Worm (Caenorhabditis elegans) whole organism, L3 larva: ENCODE data around the gene cls-2.

Source experiments
- R02D3.7 ChIP-seq: fragments of 150-350 bp; optimal IDR thresholded peaks from 2 replicates; lab custom pipeline; 2014; ENCODE audit warnings: missing biosample characterization, missing genetic modification characterization
- ZK546.5 ChIP-seq: sonication (generic microtip); optimal IDR thresholded peaks from 2 replicates; lab custom pipeline; 2017; ENCODE audit warnings: missing biosample characterization, missing genetic modification characterization
- aly-2 ChIP-seq: fragments of 150-350 bp; optimal IDR thresholded peaks from 2 replicates; lab custom pipeline; 2014; ENCODE audit warnings: missing biosample characterization, missing genetic modification characterization
- ama-1 ChIP-seq: fragments of 150-350 bp; optimal IDR thresholded peaks from 2 replicates; lab custom pipeline; 2018
- ceh-16 ChIP-seq: sonication (generic microtip); optimal IDR thresholded peaks from 2 replicates; lab custom pipeline; 2017; ENCODE audit warnings: missing biosample characterization, missing genetic modification characterization
- ceh-82 ChIP-seq: fragments of 150-350 bp; optimal IDR thresholded peaks from 2 replicates; lab custom pipeline; 2014; ENCODE audit warnings: missing biosample characterization, missing genetic modification characterization
- ceh-9 ChIP-seq: sonication (generic microtip); optimal IDR thresholded peaks from 2 replicates; lab custom pipeline; 2018; ENCODE audit warnings: missing biosample characterization, missing genetic modification characterization
- daf-12 ChIP-seq: fragments of 150-350 bp; optimal IDR thresholded peaks from 2 replicates; lab custom pipeline; 2014; ENCODE audit warnings: missing biosample characterization, missing genetic modification reagents, missing genetic modification characterization
- elt-1 ChIP-seq: fragments of 150-350 bp; optimal IDR thresholded peaks from 2 replicates; lab custom pipeline; 2014; ENCODE audit warnings: missing biosample characterization, missing genetic modification characterization
- elt-2 ChIP-seq: sonication (generic microtip); optimal IDR thresholded peaks from 2 replicates; lab custom pipeline; 2016; ENCODE audit warnings: missing genetic modification reagents, mild to moderate bottlenecking, missing genetic modification characterization, missing compliant biosample characterization
- elt-3 ChIP-seq, 3 experiments: fragments of 150-350 bp in 1 of 3; sonication (generic microtip) in 2 of 3; optimal IDR thresholded peaks; 2 replicates in 2 of 3; 4 replicates in 1 of 3; lab custom pipeline; 2014 to 2017; ENCODE audit warnings: missing biosample characterization in 3 of 3, missing genetic modification characterization in 3 of 3
- eor-1 ChIP-seq, 2 experiments: fragments of 150-350 bp; optimal IDR thresholded peaks; 2 replicates each; lab custom pipeline; 2014 to 2018; ENCODE audit warnings: missing biosample characterization in 2 of 2, missing genetic modification characterization in 2 of 2
- fkh-10 ChIP-seq: sonication (generic microtip); optimal IDR thresholded peaks from 2 replicates; lab custom pipeline; 2017; ENCODE audit warnings: missing biosample characterization, missing genetic modification reagents, missing genetic modification characterization
- fkh-2 ChIP-seq: fragments of 150-350 bp; optimal IDR thresholded peaks from 2 replicates; lab custom pipeline; 2014; ENCODE audit warnings: missing biosample characterization, missing genetic modification reagents, missing genetic modification characterization
- fos-1 ChIP-seq: fragments of 150-350 bp; optimal IDR thresholded peaks from 2 replicates; lab custom pipeline; 2014; ENCODE audit warnings: missing biosample characterization, missing genetic modification characterization
- hmg-11 ChIP-seq: sonication (generic microtip); optimal IDR thresholded peaks from 2 replicates; lab custom pipeline; 2016; ENCODE audit warnings: missing genetic modification characterization, missing compliant biosample characterization
- jun-1 ChIP-seq: fragments of 150-350 bp; optimal IDR thresholded peaks from 2 replicates; lab custom pipeline; 2014; ENCODE audit warnings: missing biosample characterization, missing genetic modification reagents, missing genetic modification characterization
- lin-15B ChIP-seq: fragments of 150-350 bp; optimal IDR thresholded peaks from 2 replicates; lab custom pipeline; 2014; ENCODE audit warnings: missing biosample characterization, missing genetic modification characterization
- lin-39 ChIP-seq: fragments of 150-350 bp; optimal IDR thresholded peaks from 2 replicates; lab custom pipeline; 2018; ENCODE audit warnings: missing biosample characterization, missing genetic modification reagents, missing genetic modification characterization
- mdl-1 ChIP-seq: fragments of 150-350 bp; optimal IDR thresholded peaks from 2 replicates; lab custom pipeline; 2014; ENCODE audit warnings: missing biosample characterization, missing genetic modification characterization
- mml-1 ChIP-seq: fragments of 150-350 bp; sonication (generic microtip); optimal IDR thresholded peaks from 3 replicates; lab custom pipeline; 2014; ENCODE audit warnings: missing biosample characterization, missing genetic modification characterization
- nfya-1 ChIP-seq: sonication (generic microtip); optimal IDR thresholded peaks from 2 replicates; lab custom pipeline; 2017; ENCODE audit warnings: missing genetic modification characterization, mild to moderate bottlenecking, missing compliant biosample characterization, antibody characterized with exemption, moderate library complexity; ENCODE audit not compliant: insufficient read depth
- nhr-11 ChIP-seq: fragments of 150-350 bp; optimal IDR thresholded peaks from 2 replicates; lab custom pipeline; 2014; ENCODE audit warnings: missing biosample characterization, missing genetic modification characterization
- nhr-12 ChIP-seq: fragments of 150-350 bp; optimal IDR thresholded peaks from 2 replicates; lab custom pipeline; 2014; ENCODE audit warnings: missing biosample characterization, missing genetic modification characterization
- nhr-25 ChIP-seq: sonication (generic microtip); optimal IDR thresholded peaks from 2 replicates; lab custom pipeline; 2017; ENCODE audit warnings: missing biosample characterization, missing genetic modification characterization
- nhr-28 ChIP-seq: fragments of 150-350 bp; optimal IDR thresholded peaks from 2 replicates; lab custom pipeline; 2014; ENCODE audit warnings: missing biosample characterization, missing genetic modification characterization
- nhr-43 ChIP-seq: sonication (generic microtip); optimal IDR thresholded peaks from 2 replicates; lab custom pipeline; 2016; ENCODE audit warnings: mild to moderate bottlenecking, missing genetic modification characterization, missing compliant biosample characterization; ENCODE audit not compliant: poor library complexity, severe bottlenecking
- nhr-67 ChIP-seq: fragments of 150-350 bp; optimal IDR thresholded peaks from 2 replicates; lab custom pipeline; 2014; ENCODE audit warnings: missing biosample characterization, missing genetic modification characterization
- nhr-76 ChIP-seq: fragments of 150-350 bp; sonication (generic microtip); optimal IDR thresholded peaks from 5 replicates; lab custom pipeline; 2014; ENCODE audit warnings: missing biosample characterization, missing genetic modification characterization
- nhr-77 ChIP-seq: fragments of 150-350 bp; optimal IDR thresholded peaks from 2 replicates; lab custom pipeline; 2014; ENCODE audit warnings: missing biosample characterization, missing genetic modification characterization
- pha-4 ChIP-seq: fragments of 150-350 bp; optimal IDR thresholded peaks from 2 replicates; lab custom pipeline; 2014; ENCODE audit warnings: missing biosample characterization, missing genetic modification reagents, missing genetic modification characterization
- pqm-1 ChIP-seq: fragments of 150-350 bp; optimal IDR thresholded peaks from 2 replicates; lab custom pipeline; 2017; ENCODE audit warnings: missing biosample characterization, missing genetic modification characterization, inconsistent platforms
- skn-1 ChIP-seq: fragments of 150-350 bp; optimal IDR thresholded peaks from 2 replicates; lab custom pipeline; 2014; ENCODE audit warnings: missing biosample characterization, missing genetic modification characterization
- snpc-4 ChIP-seq: fragments of 150-350 bp; optimal IDR thresholded peaks from 2 replicates; lab custom pipeline; 2014; ENCODE audit warnings: missing biosample characterization, missing genetic modification characterization
- unc-39 ChIP-seq: sonication (generic microtip); optimal IDR thresholded peaks from 4 replicates; lab custom pipeline; 2017; ENCODE audit warnings: missing biosample characterization, missing genetic modification characterization
- unc-62 ChIP-seq: fragments of 150-350 bp; sonication (generic microtip); optimal IDR thresholded peaks from 4 replicates; lab custom pipeline; 2014; ENCODE audit warnings: missing biosample characterization, missing genetic modification reagents, missing genetic modification characterization
- zag-1 ChIP-seq: fragments of 150-350 bp; optimal IDR thresholded peaks from 2 replicates; lab custom pipeline; 2014; ENCODE audit warnings: missing biosample characterization, missing genetic modification characterization
- ztf-11 ChIP-seq: fragments of 150-350 bp; optimal IDR thresholded peaks from 2 replicates; lab custom pipeline; 2014; ENCODE audit warnings: missing biosample characterization, missing genetic modification characterization
- ztf-4 ChIP-seq: fragments of 150-350 bp; optimal IDR thresholded peaks from 2 replicates; lab custom pipeline; 2014; ENCODE audit warnings: missing biosample characterization, missing genetic modification characterization

Gene cls-2

ce11 chrIII:9060267-9060666, 5.4 kb downstream of the cls-2 start:
- TF ChIP-seq ZK546.5 (tag; lab: Kevin White, UChicago) (no peak), unc-39 (tag; lab: Kevin White, UChicago) (no peak), mdl-1 (no peak), lin-15B (tag; lab: Kevin White, UChicago) (no peak), pqm-1 (no peak), nhr-28 (tag; lab: Kevin White, UChicago) (no peak), ama-1 (lab: Kevin White, UChicago) (peak; percentile 17), snpc-4 (tag; lab: Kevin White, UChicago) (no peak), nhr-43 (tag; lab: Kevin White, UChicago) (no peak), ceh-16 (tag; lab: Kevin White, UChicago) (no peak), zag-1 (tag; lab: Kevin White, UChicago) (no peak), fkh-10 (GFP tag; lab: Kevin White, UChicago) (no peak), nfya-1 (tag; lab: Kevin White, UChicago) (no peak), ceh-9 (no peak), jun-1 (tag; lab: Kevin White, UChicago) (no peak), ztf-4 (tag; lab: Kevin White, UChicago) (no peak), daf-12 (tag; lab: Kevin White, UChicago) (no peak), R02D3.7 (no peak), elt-1 (tag; lab: Kevin White, UChicago) (no peak), eor-1 (tag; optimal IDR thresholded peaks at IDR 0.05; lab: Kevin White, UChicago) (no peak), hmg-11 (tag; lab: Kevin White, UChicago) (no peak), pha-4 (tag; lab: Kevin White, UChicago) (peak; percentile 3), nhr-25 (tag; lab: Kevin White, UChicago) (no peak), elt-2 (peak; percentile 17), elt-3 (tag; optimal IDR thresholded peaks at IDR 0.05; lab: Kevin White, UChicago) (no peak), aly-2 (no peak), nhr-77 (tag; lab: Kevin White, UChicago) (peak; percentile 50), nhr-11 (tag; lab: Kevin White, UChicago) (no peak), fos-1 (tag; lab: Kevin White, UChicago) (peak; percentile 38), skn-1 (tag; lab: Kevin White, UChicago) (no peak), fkh-2 (no peak), nhr-12 (tag; lab: Kevin White, UChicago) (no peak)

ce11 chrIII:9069712-9070111, 14.9 kb downstream of the cls-2 start:
- no peak for TF ChIP-seq unc-39 (tag; lab: Kevin White, UChicago)
- peak; percentile 55 for TF ChIP-seq elt-2
- peak; percentile 4 for TF ChIP-seq pqm-1

- TF ChIP-seq lin-39 (tag; lab: Kevin White, UChicago) (no peak), ceh-82 (tag; lab: Kevin White, UChicago) (no peak), nhr-77 (tag; lab: Kevin White, UChicago) (no peak), ceh-9 (no peak), fkh-10 (GFP tag; lab: Kevin White, UChicago) (no peak), mml-1 (tag; lab: Kevin White, UChicago) (no peak), ZK546.5 (tag; lab: Kevin White, UChicago) (no peak)
- TF ChIP-seq, all 47 proteins: peak for 0
These were observed 16.5 kb downstream of the cls-2 start, which contains the start of gene lin-12 for ce11 chrIII:9071372-9071771. TSS of gene lin-12 (minus strand) at chrIII:9071472.

ce11 chrIII:9072704-9073103, 17.9 kb downstream of the cls-2 start:
- TF ChIP-seq aly-2 = no peak
- TF ChIP-seq nhr-43 (tag; lab: Kevin White, UChicago) = no peak
- no peak for TF ChIP-seq mdl-1
- TF ChIP-seq unc-39 (tag; lab: Kevin White, UChicago) = no peak
- TF ChIP-seq nhr-77 (tag; lab: Kevin White, UChicago) = no peak
- TF ChIP-seq ceh-9 = no peak
- no peak for TF ChIP-seq jun-1 (tag; lab: Kevin White, UChicago)
- TF ChIP-seq daf-12 (tag; lab: Kevin White, UChicago) = no peak
- no peak for TF ChIP-seq nhr-76
- TF ChIP-seq elt-2 = no peak
- no peak for TF ChIP-seq snpc-4 (tag; lab: Kevin White, UChicago)
- TF ChIP-seq nhr-67 (tag; lab: Kevin White, UChicago) = no peak
- no peak for TF ChIP-seq ztf-11 (tag; lab: Kevin White, UChicago)
- TF ChIP-seq unc-62 (GFP tag; lab: Kevin White, UChicago) = no peak
- no peak for TF ChIP-seq mml-1 (tag; lab: Kevin White, UChicago)
- TF ChIP-seq, all 47 proteins: peak for 0
